Worm (Caenorhabditis elegans): ENCODE data around the gene srh-27.

DNA sequence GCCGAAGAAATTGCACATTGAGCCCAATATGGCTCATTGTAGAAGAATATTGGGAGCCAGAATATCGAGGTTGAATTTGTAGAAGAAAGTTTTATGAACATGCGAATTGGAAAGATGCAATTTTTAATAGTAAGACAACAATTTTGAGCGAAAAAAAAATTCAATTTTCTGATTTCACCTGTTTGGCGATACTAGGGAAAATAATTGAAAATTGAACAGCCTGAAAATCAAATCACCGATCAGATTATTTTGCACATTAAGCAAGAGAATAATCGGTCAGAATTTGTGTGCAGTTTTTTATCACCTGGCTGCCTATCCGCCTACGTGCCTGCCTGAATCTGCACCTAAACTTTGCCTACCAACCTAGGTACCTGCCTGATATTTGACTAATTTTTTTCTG is 27.9 kb upstream of the srh-27 start, which contains the start of gene sre-26:
- TF ChIP-seq ttx-3 (tag; optimal IDR thresholded peaks at IDR 0.05) = no peak
- no peak for TF ChIP-seq dve-1 (tag; optimal IDR thresholded peaks at IDR 0.05)
- TF ChIP-seq elt-2 (tag; optimal IDR thresholded peaks at IDR 0.05) = no peak
- TF ChIP-seq ama-1 (optimal IDR thresholded peaks at IDR 0.05) = no peak
- TF ChIP-seq eyg-1 (tag; optimal IDR thresholded peaks at IDR 0.05) = no peak
- no peak for TF ChIP-seq hlh-30 (tag; optimal IDR thresholded peaks at IDR 0.05; ENCODE audit: insufficient read depth)
- no peak for TF ChIP-seq hlh-13 (GFP tag; optimal IDR thresholded peaks at IDR 0.05)
- no peak for TF ChIP-seq hlh-8 (tag; optimal IDR thresholded peaks at IDR 0.05)
- TF ChIP-seq C38D4.7 (GFP tag; optimal IDR thresholded peaks at IDR 0.05) = no peak
- no peak for TF ChIP-seq pqm-1 (tag; optimal IDR thresholded peaks at IDR 0.05)
